Worm (Caenorhabditis elegans) whole organism, L4 larva: ENCODE data around the gene Y42H9B.3.

Experiments used
- T20F7.1 ChIP-seq: fragments of 200-800 bp; sonication (Bioruptor generic); optimal IDR thresholded peaks from 2 replicates; lab custom pipeline; 2018; ENCODE audit warnings: mild to moderate bottlenecking, missing genetic modification characterization, missing compliant biosample characterization
- arid-1 ChIP-seq: fragments of 200-800 bp; sonication (Bioruptor generic); conservative IDR thresholded peaks from 2 replicates; pipeline ENCODE4 v1.3.6; 2022; ENCODE audit warnings: missing genetic modification reagents, missing genetic modification characterization, missing compliant biosample characterization
- ceh-28 ChIP-seq: fragments of 150-350 bp; optimal IDR thresholded peaks from 2 replicates; lab custom pipeline; 2014; ENCODE audit warnings: missing biosample characterization, missing genetic modification reagents, missing genetic modification characterization
- ces-1 ChIP-seq: fragments of 150-350 bp; sonication (generic microtip); optimal IDR thresholded peaks from 4 replicates; lab custom pipeline; 2014; ENCODE audit warnings: missing biosample characterization, missing genetic modification reagents, missing genetic modification characterization
- fos-1 ChIP-seq: fragments of 150-350 bp; optimal IDR thresholded peaks from 2 replicates; lab custom pipeline; 2014; ENCODE audit warnings: missing biosample characterization, missing genetic modification characterization
- lin-15B ChIP-seq: fragments of 150-350 bp; sonication (generic microtip); optimal IDR thresholded peaks from 3 replicates; lab custom pipeline; 2014; ENCODE audit warnings: missing biosample characterization, missing genetic modification characterization
- nhr-10 ChIP-seq: fragments of 150-350 bp; optimal IDR thresholded peaks from 2 replicates; lab custom pipeline; 2014; ENCODE audit warnings: missing biosample characterization, missing genetic modification characterization
- nhr-11 ChIP-seq: fragments of 150-350 bp; optimal IDR thresholded peaks from 2 replicates; lab custom pipeline; 2014; ENCODE audit warnings: missing biosample characterization, missing genetic modification characterization
- ztf-11 ChIP-seq: fragments of 150-350 bp; optimal IDR thresholded peaks from 2 replicates; lab custom pipeline; 2014; ENCODE audit warnings: missing biosample characterization, missing genetic modification characterization

DNA sequence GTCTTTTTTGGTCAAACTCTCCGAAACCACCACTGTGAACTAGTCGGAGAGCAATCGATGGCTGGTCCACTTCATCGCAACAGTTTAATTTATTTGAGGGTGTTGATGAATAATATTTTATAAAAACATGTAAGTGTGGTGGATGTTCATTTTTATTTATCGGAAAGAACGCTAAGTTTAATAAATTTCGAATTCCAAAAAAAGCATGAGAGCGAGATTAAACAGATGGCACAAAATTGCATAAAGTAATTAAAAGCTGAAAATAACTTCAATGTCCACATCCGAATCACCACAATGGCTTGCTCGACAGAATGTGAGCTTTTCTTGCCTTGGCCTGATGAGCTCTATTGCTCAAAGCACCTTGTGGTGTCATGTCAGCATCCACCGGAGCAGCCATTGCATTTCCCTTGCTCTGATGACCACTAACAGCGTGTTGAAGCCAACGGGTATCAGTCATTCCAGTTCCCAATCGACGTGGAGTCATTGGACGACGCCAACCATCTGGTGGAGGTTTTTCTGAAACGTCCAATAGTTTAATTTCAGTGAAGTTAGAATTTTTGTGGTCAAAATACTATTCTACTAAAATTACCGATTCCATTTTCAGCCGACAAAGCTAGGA is 28.4 kb downstream of the Y42H9B.3 start:
- no peak for TF ChIP-seq nhr-11 (tag; lab: Kevin White, UChicago)
- no peak for TF ChIP-seq fos-1
- TF ChIP-seq ztf-11 (tag; lab: Kevin White, UChicago): no peak
- TF ChIP-seq nhr-10 (tag; lab: Kevin White, UChicago): no peak
- TF ChIP-seq ces-1: no peak
- TF ChIP-seq arid-1 (GFP tag; lab: Robert Waterston, UW): no peak; the same call in 1 of the 2 replicates
- TF ChIP-seq ceh-28 (tag; lab: Kevin White, UChicago): no peak
- no peak for TF ChIP-seq T20F7.1
- TF ChIP-seq lin-15B: no peak
